Worm (Caenorhabditis elegans): ENCODE data around the gene Y11D7A.7.
"Not testable (repeated sequence)": the region's sequence is repeated elsewhere in the genome, so short reads cannot be mapped to it uniquely, and the experiment has no call there.

Y11D7A.7 gene

DNA sequence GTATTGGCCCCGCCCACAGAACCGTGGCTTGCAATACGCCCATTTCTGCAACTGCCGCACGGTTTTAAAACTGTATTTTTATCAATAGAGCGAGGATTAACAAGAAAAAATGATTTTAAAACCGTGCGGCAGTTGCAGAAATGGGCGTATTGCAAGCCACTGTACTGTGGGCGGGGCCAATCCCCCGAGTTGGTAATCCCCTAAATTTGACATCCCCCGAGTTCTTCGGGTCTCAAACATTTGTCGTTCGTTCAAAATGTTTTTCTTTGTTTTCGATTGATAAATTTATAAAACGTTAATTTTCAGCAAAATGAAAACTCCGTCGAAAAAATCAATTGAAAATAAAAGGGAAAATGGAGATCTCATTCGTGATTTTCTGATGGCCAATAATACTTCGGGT lies at the start of gene Y11D7A.7:
Gene Y11D7A.7 (plus strand): TSS at position 301 of the 400 bp plus-strand sequence.
- not testable (repeated sequence) for TF ChIP-seq ama-1 (optimal IDR thresholded peaks at IDR 0.05); tra-4 (tag; optimal IDR thresholded peaks at IDR 0.05); hmbx-1 (tag; optimal IDR thresholded peaks at IDR 0.05)

ce11 chrIV:9199939-9200202 lies 49.4 kb upstream of the Y11D7A.7 start, which contains the start of gene wnk-1:
Gene wnk-1 (plus strand): TSS chrIV:9200103.
- TF ChIP-seq tbx-11 (GFP tag; IDR thresholded peaks at IDR 0.05) (no peak), ama-1 (optimal IDR thresholded peaks at IDR 0.05) (no peak), F13C5.2 (tag; optimal IDR thresholded peaks at IDR 0.05) (no peak), sea-1 (GFP tag; conservative IDR thresholded peaks at IDR 0.05) (no peak), aly-1 (tag; optimal IDR thresholded peaks at IDR 0.05) (no peak), ets-7 (tag; optimal IDR thresholded peaks at IDR 0.05) (no peak), ceh-36 (tag; optimal IDR thresholded peaks at IDR 0.05) (no peak), ceh-13 (GFP tag; optimal IDR thresholded peaks at IDR 0.05) (no peak), tbx-37 (GFP tag; conservative IDR thresholded peaks at IDR 0.05) (no peak), hnd-1 (tag; optimal IDR thresholded peaks at IDR 0.05) (no peak)

ce11 chrIV:9210841-9211240 lies 38.5 kb upstream of the Y11D7A.7 start:
- no peak for TF ChIP-seq pes-1 (GFP tag; IDR thresholded peaks at IDR 0.05)
- TF ChIP-seq ceh-13 (GFP tag; optimal IDR thresholded peaks at IDR 0.05): no peak
- no peak for TF ChIP-seq aly-1 (tag; optimal IDR thresholded peaks at IDR 0.05)
- TF ChIP-seq scrt-1 (GFP tag; IDR thresholded peaks at IDR 0.05): no peak
- TF ChIP-seq hmg-4 (GFP tag; optimal IDR thresholded peaks at IDR 0.05): no peak
- TF ChIP-seq ets-7 (tag; optimal IDR thresholded peaks at IDR 0.05): no peak
- no peak for TF ChIP-seq tra-4 (tag; optimal IDR thresholded peaks at IDR 0.05)
- no peak for TF ChIP-seq tbx-37 (GFP tag; conservative IDR thresholded peaks at IDR 0.05)
- TF ChIP-seq F13C5.2 (tag; optimal IDR thresholded peaks at IDR 0.05): no peak
- no peak for TF ChIP-seq hnd-1 (tag; optimal IDR thresholded peaks at IDR 0.05)
- TF ChIP-seq hmbx-1 (tag; optimal IDR thresholded peaks at IDR 0.05): no peak
- no peak for TF ChIP-seq B0310.2 (tag; optimal IDR thresholded peaks at IDR 0.05)
- no peak for TF ChIP-seq ceh-36 (tag; optimal IDR thresholded peaks at IDR 0.05)
- TF ChIP-seq ama-1 (optimal IDR thresholded peaks at IDR 0.05): no peak
- TF ChIP-seq flt-1 (GFP tag; IDR thresholded peaks at IDR 0.05): no peak
- TF ChIP-seq sea-1 (GFP tag; conservative IDR thresholded peaks at IDR 0.05): no peak
- no peak for TF ChIP-seq tbx-11 (GFP tag; IDR thresholded peaks at IDR 0.05)

- TF ChIP-seq tra-4 (tag; optimal IDR thresholded peaks at IDR 0.05) (no peak), ceh-13 (GFP tag; optimal IDR thresholded peaks at IDR 0.05) (no peak), hmbx-1 (tag; optimal IDR thresholded peaks at IDR 0.05) (no peak), tbx-11 (GFP tag; IDR thresholded peaks at IDR 0.05) (no peak), scrt-1 (GFP tag; IDR thresholded peaks at IDR 0.05) (no peak), flt-1 (GFP tag; IDR thresholded peaks at IDR 0.05) (no peak), aly-1 (tag; optimal IDR thresholded peaks at IDR 0.05) (no peak), tbx-37 (GFP tag; conservative IDR thresholded peaks at IDR 0.05) (no peak)
Measured at ce11 chrIV:9212121-9212520, 37.2 kb upstream of the Y11D7A.7 start, which contains the start of gene C46C2.6. Gene C46C2.6 (plus strand): TSS chrIV:9212421.

DNA sequence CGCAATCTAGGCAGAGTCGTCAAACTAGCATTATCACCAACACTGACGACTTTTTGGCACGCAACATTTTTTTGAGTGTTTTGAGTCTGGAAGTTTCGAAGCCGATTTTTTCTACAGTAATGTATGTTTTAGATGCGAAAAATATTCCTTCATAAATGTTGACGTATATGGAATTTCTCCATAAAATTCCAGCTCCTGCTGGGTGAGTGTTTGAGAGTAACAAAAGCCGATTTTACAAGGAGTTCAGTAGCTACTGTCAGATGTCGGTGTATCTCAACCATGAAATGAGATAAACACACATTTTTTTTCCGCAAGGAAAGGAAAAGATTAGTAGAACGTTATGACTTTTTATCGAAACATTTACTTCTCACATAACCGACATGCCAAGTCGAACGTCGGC lies 34.5 kb upstream of the Y11D7A.7 start:
- TF ChIP-seq B0310.2 (tag; optimal IDR thresholded peaks at IDR 0.05): no peak
- no peak for TF ChIP-seq scrt-1 (GFP tag; IDR thresholded peaks at IDR 0.05)
- no peak for TF ChIP-seq F13C5.2 (tag; optimal IDR thresholded peaks at IDR 0.05)
- no peak for TF ChIP-seq pes-1 (GFP tag; IDR thresholded peaks at IDR 0.05)
- TF ChIP-seq hnd-1 (tag; optimal IDR thresholded peaks at IDR 0.05): no peak
- no peak for TF ChIP-seq ceh-36 (tag; optimal IDR thresholded peaks at IDR 0.05)
- no peak for TF ChIP-seq flt-1 (GFP tag; IDR thresholded peaks at IDR 0.05)
- no peak for TF ChIP-seq ceh-13 (GFP tag; optimal IDR thresholded peaks at IDR 0.05)
- TF ChIP-seq sea-1 (GFP tag; conservative IDR thresholded peaks at IDR 0.05): no peak
- TF ChIP-seq tbx-11 (GFP tag; IDR thresholded peaks at IDR 0.05): no peak
- TF ChIP-seq tra-4 (tag; optimal IDR thresholded peaks at IDR 0.05): no peak
- TF ChIP-seq aly-1 (tag; optimal IDR thresholded peaks at IDR 0.05): no peak
- TF ChIP-seq ets-7 (tag; optimal IDR thresholded peaks at IDR 0.05): no peak
- no peak for TF ChIP-seq tbx-37 (GFP tag; conservative IDR thresholded peaks at IDR 0.05)

DNA sequence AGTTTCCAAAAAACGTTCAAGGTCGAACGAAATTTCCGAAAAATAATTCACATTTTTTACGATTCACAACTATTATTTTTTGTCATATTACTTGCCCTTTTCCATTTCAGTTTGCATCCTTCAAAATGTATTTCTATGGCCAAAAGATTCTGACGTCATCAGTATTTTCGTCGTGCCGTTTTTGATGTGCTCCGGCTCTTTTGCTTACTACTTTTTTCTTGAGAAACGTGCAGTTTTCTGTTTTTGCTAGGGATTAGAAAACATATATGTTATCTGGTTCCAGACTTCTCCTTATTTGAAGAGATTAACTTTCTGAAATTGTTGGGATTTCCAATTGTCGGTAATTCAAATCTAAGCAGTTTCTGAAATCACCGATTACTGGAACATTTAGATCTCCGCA lies 33.5 kb upstream of the Y11D7A.7 start:
- TF ChIP-seq hmg-4 (GFP tag; optimal IDR thresholded peaks at IDR 0.05) (no peak), hnd-1 (tag; optimal IDR thresholded peaks at IDR 0.05) (no peak), tra-4 (tag; optimal IDR thresholded peaks at IDR 0.05) (no peak), aly-1 (tag; optimal IDR thresholded peaks at IDR 0.05) (no peak), F13C5.2 (tag; optimal IDR thresholded peaks at IDR 0.05) (no peak), tbx-11 (GFP tag; IDR thresholded peaks at IDR 0.05) (no peak), scrt-1 (GFP tag; IDR thresholded peaks at IDR 0.05) (no peak), flt-1 (GFP tag; IDR thresholded peaks at IDR 0.05) (no peak), B0310.2 (tag; optimal IDR thresholded peaks at IDR 0.05) (no peak), sea-1 (GFP tag; conservative IDR thresholded peaks at IDR 0.05) (no peak), tbx-37 (GFP tag; conservative IDR thresholded peaks at IDR 0.05) (no peak), ceh-13 (GFP tag; optimal IDR thresholded peaks at IDR 0.05) (no peak), ets-7 (tag; optimal IDR thresholded peaks at IDR 0.05) (no peak), pes-1 (GFP tag; IDR thresholded peaks at IDR 0.05) (no peak), hmbx-1 (tag; optimal IDR thresholded peaks at IDR 0.05) (no peak), ceh-36 (tag; optimal IDR thresholded peaks at IDR 0.05) (no peak), ama-1 (optimal IDR thresholded peaks at IDR 0.05) (no peak)

- TF ChIP-seq hmg-4 (GFP tag; optimal IDR thresholded peaks at IDR 0.05): peak; percentile 56
- peak; percentile 11 for TF ChIP-seq ets-7 (tag; optimal IDR thresholded peaks at IDR 0.05)
- no peak for TF ChIP-seq pes-1 (GFP tag; IDR thresholded peaks at IDR 0.05)
Measured at ce11 chrIV:9216437-9216836, 32.9 kb upstream of the Y11D7A.7 start.

- TF ChIP-seq aly-1 (tag; optimal IDR thresholded peaks at IDR 0.05): no peak
- TF ChIP-seq flt-1 (GFP tag; IDR thresholded peaks at IDR 0.05): no peak
- no peak for TF ChIP-seq scrt-1 (GFP tag; IDR thresholded peaks at IDR 0.05)
- no peak for TF ChIP-seq tra-4 (tag; optimal IDR thresholded peaks at IDR 0.05)
- TF ChIP-seq hnd-1 (tag; optimal IDR thresholded peaks at IDR 0.05): no peak
- no peak for TF ChIP-seq tbx-37 (GFP tag; conservative IDR thresholded peaks at IDR 0.05)
- no peak for TF ChIP-seq F13C5.2 (tag; optimal IDR thresholded peaks at IDR 0.05)
- TF ChIP-seq ceh-36 (tag; optimal IDR thresholded peaks at IDR 0.05): no peak
- TF ChIP-seq ets-7 (tag; optimal IDR thresholded peaks at IDR 0.05): no peak
- no peak for TF ChIP-seq ceh-13 (GFP tag; optimal IDR thresholded peaks at IDR 0.05)
- no peak for TF ChIP-seq ama-1 (optimal IDR thresholded peaks at IDR 0.05)
Measured at ce11 chrIV:9216956-9217355, 32.4 kb upstream of the Y11D7A.7 start.
